Worm (Caenorhabditis elegans) whole organism, mixed stage, embryonic: ENCODE measurements around the gene Y20C6A.1.

Experiments
- M03D4.4 ChIP-seq: sonication (generic microtip); optimal IDR thresholded peaks from 2 replicates; lab custom pipeline; 2017; ENCODE audit warnings: mild to moderate bottlenecking, missing genetic modification characterization, missing compliant biosample characterization
- blmp-1 ChIP-seq: fragments of 150-350 bp; optimal IDR thresholded peaks from 2 replicates; lab custom pipeline; 2014; ENCODE audit warnings: missing biosample characterization, missing genetic modification characterization
- ceh-39 ChIP-seq: fragments of 150-350 bp; optimal IDR thresholded peaks from 2 replicates; lab custom pipeline; 2014; ENCODE audit warnings: missing biosample characterization, missing genetic modification characterization
- ceh-43 ChIP-seq: fragments of 200-800 bp; sonication (Bioruptor generic); optimal IDR thresholded peaks from 2 replicates; lab custom pipeline; 2018; ENCODE audit warnings: mild to moderate bottlenecking, missing genetic modification characterization, moderate library complexity, missing compliant biosample characterization
- ceh-83 ChIP-seq: fragments of 200-800 bp; sonication (Bioruptor generic); optimal IDR thresholded peaks from 2 replicates; lab custom pipeline; 2018; ENCODE audit warnings: mild to moderate bottlenecking, missing genetic modification characterization, missing compliant biosample characterization
- ces-1 ChIP-seq: fragments of 150-350 bp; optimal IDR thresholded peaks from 2 replicates; lab custom pipeline; 2014; ENCODE audit warnings: missing biosample characterization, missing genetic modification reagents, missing genetic modification characterization
- cnd-1 ChIP-seq: fragments of 200-800 bp; sonication (Bioruptor generic); optimal IDR thresholded peaks from 2 replicates; lab custom pipeline; 2018; ENCODE audit warnings: mild to moderate bottlenecking, missing genetic modification characterization, missing compliant biosample characterization
- drap-1 ChIP-seq: fragments of 200-800 bp; sonication (Bioruptor generic); optimal IDR thresholded peaks from 3 replicates; lab custom pipeline; 2018; ENCODE audit warnings: mild to moderate bottlenecking, missing genetic modification characterization, missing compliant biosample characterization
- elt-1 ChIP-seq: sonication (generic microtip); optimal IDR thresholded peaks from 2 replicates; lab custom pipeline; 2017; ENCODE audit warnings: missing genetic modification characterization, mild to moderate bottlenecking, missing compliant biosample characterization, antibody characterized with exemption, moderate library complexity, borderline replicate concordance; ENCODE audit not compliant: insufficient read depth
- elt-3 ChIP-seq: fragments of 150-350 bp; optimal IDR thresholded peaks from 2 replicates; lab custom pipeline; 2014; ENCODE audit warnings: missing biosample characterization, missing genetic modification characterization
- flh-1 ChIP-seq: fragments of 200-800 bp; sonication (Bioruptor generic); optimal IDR thresholded peaks from 2 replicates; lab custom pipeline; 2018; ENCODE audit warnings: mild to moderate bottlenecking, missing genetic modification characterization, moderate library complexity, missing compliant biosample characterization
- hlh-1 ChIP-seq: fragments of 150-350 bp; optimal IDR thresholded peaks from 2 replicates; lab custom pipeline; 2014; ENCODE audit warnings: missing biosample characterization, missing genetic modification reagents, missing genetic modification characterization
- lin-13 ChIP-seq: fragments of 150-350 bp; optimal IDR thresholded peaks from 2 replicates; lab custom pipeline; 2014; ENCODE audit warnings: missing biosample characterization, missing genetic modification characterization
- lin-32 ChIP-seq: fragments of 200-800 bp; sonication (Bioruptor generic); optimal IDR thresholded peaks from 2 replicates; lab custom pipeline; 2018; ENCODE audit warnings: mild to moderate bottlenecking, missing genetic modification characterization, missing compliant biosample characterization
- lsy-2 ChIP-seq: fragments of 150-350 bp; optimal IDR thresholded peaks from 2 replicates; lab custom pipeline; 2014; ENCODE audit warnings: missing biosample characterization, missing genetic modification characterization
- mab-5 ChIP-seq: fragments of 150-350 bp; optimal IDR thresholded peaks from 2 replicates; lab custom pipeline; 2014; ENCODE audit warnings: missing biosample characterization, missing genetic modification characterization
- mls-2 ChIP-seq: sonication (generic microtip); optimal IDR thresholded peaks from 2 replicates; lab custom pipeline; 2016; ENCODE audit warnings: mild to moderate bottlenecking, missing genetic modification characterization, moderate library complexity, missing compliant biosample characterization
- nhr-12 ChIP-seq: fragments of 150-350 bp; optimal IDR thresholded peaks from 2 replicates; lab custom pipeline; 2014; ENCODE audit warnings: missing biosample characterization, missing genetic modification characterization
- nhr-2 ChIP-seq: fragments of 150-350 bp; optimal IDR thresholded peaks from 2 replicates; lab custom pipeline; 2014; ENCODE audit warnings: missing biosample characterization, missing genetic modification characterization
- nhr-237 ChIP-seq: fragments of 150-350 bp; optimal IDR thresholded peaks from 2 replicates; lab custom pipeline; 2014; ENCODE audit warnings: missing biosample characterization, missing genetic modification characterization
- nhr-28 ChIP-seq: fragments of 150-350 bp; optimal IDR thresholded peaks from 2 replicates; lab custom pipeline; 2014; ENCODE audit warnings: missing biosample characterization, missing genetic modification characterization
- nhr-76 ChIP-seq: sonication (generic microtip); optimal IDR thresholded peaks from 2 replicates; lab custom pipeline; 2017; ENCODE audit warnings: missing biosample characterization, missing genetic modification characterization
- pha-4 ChIP-seq: fragments of 150-350 bp; optimal IDR thresholded peaks from 2 replicates; lab custom pipeline; 2018; ENCODE audit warnings: missing biosample characterization, missing genetic modification reagents, missing genetic modification characterization
- sem-2 ChIP-seq: fragments of 200-800 bp; sonication (Bioruptor generic); optimal IDR thresholded peaks from 2 replicates; lab custom pipeline; 2018; ENCODE audit warnings: mild to moderate bottlenecking, missing genetic modification characterization, missing compliant biosample characterization
- snpc-4 ChIP-seq: fragments of 150-350 bp; optimal IDR thresholded peaks from 2 replicates; lab custom pipeline; 2014; ENCODE audit warnings: missing biosample characterization, missing genetic modification characterization
- sptf-1 ChIP-seq: sonication (generic microtip); optimal IDR thresholded peaks from 2 replicates; lab custom pipeline; 2017; ENCODE audit warnings: mild to moderate bottlenecking, missing genetic modification characterization, moderate library complexity, missing compliant biosample characterization
- tbx-8 ChIP-seq: fragments of 200-800 bp; sonication (Bioruptor generic); optimal IDR thresholded peaks from 2 replicates; lab custom pipeline; 2018; ENCODE audit warnings: mild to moderate bottlenecking, missing genetic modification characterization, moderate library complexity, missing compliant biosample characterization
- unc-120 ChIP-seq: sonication (generic microtip); optimal IDR thresholded peaks from 2 replicates; lab custom pipeline; 2017; ENCODE audit warnings: missing genetic modification characterization, missing compliant biosample characterization; ENCODE audit not compliant: poor library complexity, severe bottlenecking
- unc-39 ChIP-seq: fragments of 150-350 bp; optimal IDR thresholded peaks from 2 replicates; lab custom pipeline; 2014; ENCODE audit warnings: missing biosample characterization, missing genetic modification characterization
- unc-62 ChIP-seq: fragments of 150-350 bp; optimal IDR thresholded peaks from 2 replicates; lab custom pipeline; 2014; ENCODE audit warnings: missing biosample characterization, missing genetic modification reagents, missing genetic modification characterization
- zip-8 ChIP-seq: fragments of 150-350 bp; optimal IDR thresholded peaks from 2 replicates; lab custom pipeline; 2014; ENCODE audit warnings: missing biosample characterization, missing genetic modification characterization
- ztf-11 ChIP-seq: fragments of 150-350 bp; optimal IDR thresholded peaks from 2 replicates; lab custom pipeline; 2014; ENCODE audit warnings: missing biosample characterization, missing genetic modification characterization

The Y20C6A.1 gene

DNA sequence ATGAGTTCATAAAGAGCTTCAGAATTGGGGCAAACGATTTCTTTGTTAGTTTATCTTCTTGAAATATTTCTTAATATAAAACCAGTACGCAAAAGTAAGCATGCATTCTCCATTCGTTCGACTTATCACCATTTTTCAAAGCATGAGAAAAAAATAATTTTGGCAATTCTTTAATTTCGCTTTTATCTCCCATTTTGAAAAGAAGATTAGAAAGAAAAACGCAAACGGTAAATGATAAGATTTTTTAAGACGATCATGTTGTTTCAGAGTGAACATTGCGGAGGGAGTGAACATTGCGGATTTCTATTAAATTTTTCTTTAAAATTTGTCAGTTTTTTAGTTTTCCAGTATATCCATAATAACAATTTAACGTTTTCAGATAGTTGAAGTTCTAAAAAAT is 37.2 kb downstream of the Y20C6A.1 start:
- TF ChIP-seq nhr-28 (tag; lab: Kevin White, UChicago): no peak
- no peak for TF ChIP-seq ztf-11 (tag; lab: Kevin White, UChicago)
- no peak for TF ChIP-seq elt-3 (tag; lab: Kevin White, UChicago)
- TF ChIP-seq ceh-39 (tag; lab: Kevin White, UChicago): no peak
- TF ChIP-seq blmp-1 (tag; lab: Kevin White, UChicago): no peak

DNA sequence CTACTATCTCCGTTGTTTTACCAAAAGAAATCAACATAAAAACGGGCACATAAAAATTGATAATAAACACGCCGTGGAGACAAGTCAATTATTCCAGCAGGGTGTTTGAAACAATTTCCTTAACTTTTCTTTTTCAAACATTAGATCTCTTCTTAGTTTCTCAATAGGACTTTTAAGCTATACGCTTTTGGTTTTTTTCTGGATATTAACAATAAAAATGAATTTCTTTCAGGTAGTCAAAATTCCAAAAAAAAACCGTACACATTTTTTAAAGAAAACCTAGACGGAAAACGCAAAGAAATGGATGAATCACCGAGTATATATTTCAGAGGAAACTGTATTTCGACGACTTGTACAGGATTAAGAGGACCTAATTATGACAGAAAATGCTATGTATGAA is 45.2 kb downstream of the Y20C6A.1 start, which contains the start of gene fbxa-185:
Gene fbxa-185 (plus strand): TSS at position 301 of the 400 bp plus-strand sequence.
- no peak for TF ChIP-seq nhr-2 (tag; lab: Kevin White, UChicago)
- no peak for TF ChIP-seq M03D4.4
- TF ChIP-seq unc-62 (GFP tag; lab: Kevin White, UChicago): no peak
- no peak for TF ChIP-seq mls-2 (tag; lab: Kevin White, UChicago)
- no peak for TF ChIP-seq tbx-8 (GFP tag; lab: Kevin White, UChicago)
- TF ChIP-seq nhr-12 (tag; lab: Kevin White, UChicago): no peak
- TF ChIP-seq sptf-1 (tag; lab: Kevin White, UChicago): no peak
- no peak for TF ChIP-seq ceh-43
- no peak for TF ChIP-seq nhr-76
- no peak for TF ChIP-seq pha-4 (tag; lab: Kevin White, UChicago)
- TF ChIP-seq flh-1 (GFP tag; lab: Kevin White, UChicago): no peak
- no peak for TF ChIP-seq ceh-39 (tag; lab: Kevin White, UChicago)
- TF ChIP-seq, all 35 proteins: peak for 0

ce11 chrV:17328497-17328896 is 48.0 kb downstream of the Y20C6A.1 start, which contains the start of gene srg-44:
Gene srg-44, plus strand, starts transcription at chrV:17328797.
- TF ChIP-seq unc-120 (tag; lab: Kevin White, UChicago): no peak
- no peak for TF ChIP-seq snpc-4
- no peak for TF ChIP-seq unc-62 (GFP tag; lab: Kevin White, UChicago)
- no peak for TF ChIP-seq nhr-76
- TF ChIP-seq cnd-1: no peak
- no peak for TF ChIP-seq ceh-39 (tag; lab: Kevin White, UChicago)
- no peak for TF ChIP-seq elt-3 (tag; lab: Kevin White, UChicago)
- TF ChIP-seq zip-8: no peak
- TF ChIP-seq sem-2 (GFP tag; lab: Kevin White, UChicago): no peak
- TF ChIP-seq nhr-237 (tag; lab: Kevin White, UChicago): no peak
- no peak for TF ChIP-seq unc-39 (tag; lab: Kevin White, UChicago)
- TF ChIP-seq elt-1 (tag; lab: Kevin White, UChicago): no peak
- TF ChIP-seq nhr-28 (tag; lab: Kevin White, UChicago): no peak
- TF ChIP-seq mab-5 (tag; lab: Kevin White, UChicago): no peak
- no peak for TF ChIP-seq lin-32 (GFP tag; lab: Kevin White, UChicago)
- no peak for TF ChIP-seq lin-13

ce11 chrV:17327867-17328266 is 48.7 kb downstream of the Y20C6A.1 start, which contains the start of gene sdz-16:
Gene sdz-16, minus strand, starts transcription at chrV:17327967.
- TF ChIP-seq blmp-1 (tag; lab: Kevin White, UChicago) (no peak), ztf-11 (tag; lab: Kevin White, UChicago) (no peak), ceh-83 (GFP tag; lab: Kevin White, UChicago) (no peak), elt-3 (tag; lab: Kevin White, UChicago) (no peak), nhr-12 (tag; lab: Kevin White, UChicago) (no peak), lsy-2 (no peak), cnd-1 (no peak), nhr-76 (no peak), nhr-28 (tag; lab: Kevin White, UChicago) (no peak)

DNA sequence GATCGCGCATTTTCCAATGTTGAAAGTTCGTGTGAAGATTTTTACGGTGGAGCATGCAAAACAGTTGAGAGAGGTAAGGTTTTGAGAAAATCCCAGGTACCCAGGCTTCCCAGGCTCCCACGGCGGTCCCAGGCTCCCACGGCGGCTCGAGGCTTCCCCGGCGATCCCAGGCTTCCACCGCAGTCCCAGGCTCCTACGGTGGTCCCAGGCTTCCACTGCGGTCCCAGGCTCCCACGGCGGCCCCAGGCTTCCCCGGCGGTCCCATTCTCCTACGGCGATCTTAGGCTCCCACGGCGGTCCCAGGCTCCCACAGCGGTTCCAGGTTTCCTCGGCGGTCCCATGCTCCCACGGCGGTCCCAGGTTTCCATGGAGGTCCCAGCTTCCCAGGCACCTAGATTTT is 52.7 kb downstream of the Y20C6A.1 start:
- TF ChIP-seq ztf-11 (tag; lab: Kevin White, UChicago) (no peak), drap-1 (peak; percentile 12)

DNA sequence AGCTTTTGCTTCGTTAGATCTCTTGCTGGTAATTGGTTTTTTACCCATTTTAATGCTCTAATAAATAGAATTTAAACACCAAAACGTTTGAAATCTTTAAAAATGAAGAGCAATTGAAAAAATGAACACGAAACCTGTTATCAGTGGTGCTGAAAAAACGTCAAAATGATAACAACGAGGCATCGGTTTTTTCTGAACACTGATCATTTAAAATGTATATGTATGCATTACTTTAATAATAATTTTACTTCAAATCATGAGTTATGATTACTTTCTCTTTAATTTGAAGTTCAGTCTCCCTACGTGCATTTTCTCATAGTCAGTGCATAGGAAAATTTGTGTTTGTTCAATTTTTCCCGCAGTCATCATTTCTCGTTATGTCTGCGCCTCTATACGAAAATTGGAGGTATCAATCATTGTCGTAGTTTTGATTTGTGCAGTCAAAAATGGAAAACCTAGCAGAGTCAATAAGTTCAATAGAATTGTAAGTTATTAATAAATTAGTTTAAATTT is 54.1 kb downstream of the Y20C6A.1 start, which contains the start of gene F31E9.3:
Gene F31E9.3 (plus strand): TSS at position 194 of the 513 bp plus-strand sequence.
- TF ChIP-seq unc-120 (tag; lab: Kevin White, UChicago): no peak
- TF ChIP-seq tbx-8 (GFP tag; lab: Kevin White, UChicago): no peak
- TF ChIP-seq elt-3 (tag; lab: Kevin White, UChicago): no peak
- no peak for TF ChIP-seq lin-32 (GFP tag; lab: Kevin White, UChicago)
- no peak for TF ChIP-seq ceh-43
- TF ChIP-seq flh-1 (GFP tag; lab: Kevin White, UChicago): no peak
- TF ChIP-seq ztf-11 (tag; lab: Kevin White, UChicago): no peak
- TF ChIP-seq hlh-1: no peak
- TF ChIP-seq mab-5 (tag; lab: Kevin White, UChicago): no peak
- TF ChIP-seq ceh-39 (tag; lab: Kevin White, UChicago): no peak
- TF ChIP-seq ces-1 (GFP tag; lab: Kevin White, UChicago): no peak
- no peak for TF ChIP-seq M03D4.4
- no peak for TF ChIP-seq nhr-237 (tag; lab: Kevin White, UChicago)
- TF ChIP-seq nhr-28 (tag; lab: Kevin White, UChicago): no peak
